Worm (Caenorhabditis elegans) whole organism, L3 larva: ENCODE data around the gene slc-36.1.

ENCODE experiments used
- ZK546.5 ChIP-seq: sonication (generic microtip); optimal IDR thresholded peaks from 2 replicates; lab custom pipeline; 2017; ENCODE audit warnings: missing biosample characterization, missing genetic modification characterization
- elt-2 ChIP-seq: sonication (generic microtip); optimal IDR thresholded peaks from 2 replicates; lab custom pipeline; 2016; ENCODE audit warnings: missing genetic modification reagents, mild to moderate bottlenecking, missing genetic modification characterization, missing compliant biosample characterization
- lin-39 ChIP-seq: fragments of 150-350 bp; optimal IDR thresholded peaks from 2 replicates; lab custom pipeline; 2018; ENCODE audit warnings: missing biosample characterization, missing genetic modification reagents, missing genetic modification characterization
- mdl-1 ChIP-seq: fragments of 150-350 bp; optimal IDR thresholded peaks from 2 replicates; lab custom pipeline; 2014; ENCODE audit warnings: missing biosample characterization, missing genetic modification characterization
- nhr-12 ChIP-seq: fragments of 150-350 bp; optimal IDR thresholded peaks from 2 replicates; lab custom pipeline; 2014; ENCODE audit warnings: missing biosample characterization, missing genetic modification characterization
- nhr-23 ChIP-seq: fragments of 150-350 bp; optimal IDR thresholded peaks from 2 replicates; lab custom pipeline; 2014; ENCODE audit warnings: missing biosample characterization, missing genetic modification reagents, missing genetic modification characterization
- nhr-76 ChIP-seq: fragments of 150-350 bp; sonication (generic microtip); optimal IDR thresholded peaks from 5 replicates; lab custom pipeline; 2014; ENCODE audit warnings: missing biosample characterization, missing genetic modification characterization
- pqm-1 ChIP-seq: fragments of 150-350 bp; optimal IDR thresholded peaks from 2 replicates; lab custom pipeline; 2017; ENCODE audit warnings: missing biosample characterization, missing genetic modification characterization, inconsistent platforms
- snpc-4 ChIP-seq: fragments of 150-350 bp; optimal IDR thresholded peaks from 2 replicates; lab custom pipeline; 2014; ENCODE audit warnings: missing biosample characterization, missing genetic modification characterization

DNA sequence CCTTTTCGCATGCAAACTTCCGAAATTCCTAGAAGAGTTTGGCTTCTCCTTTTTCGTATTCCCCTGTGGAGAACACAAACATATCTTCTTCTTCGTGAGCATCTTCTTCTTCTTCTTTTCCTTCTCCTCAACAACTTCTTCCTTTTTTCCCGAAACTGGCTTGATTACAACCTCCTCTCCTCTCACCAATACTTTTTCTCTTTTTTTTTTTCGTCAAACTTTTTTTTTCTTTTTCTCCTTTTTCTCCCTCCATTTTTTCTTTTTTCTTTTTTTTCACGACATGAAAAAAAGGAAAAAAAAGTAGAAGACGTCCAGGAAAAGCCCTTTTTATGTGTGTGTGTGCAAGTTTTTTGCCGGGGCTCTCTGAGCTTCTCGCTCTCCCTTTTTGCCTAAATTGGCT, 36.4 kb upstream of the slc-36.1 start:
- TF ChIP-seq lin-39: peak; percentile 23
- no peak for TF ChIP-seq nhr-12 (tag; lab: Kevin White, UChicago)
- no peak for TF ChIP-seq elt-2 (tag; lab: Kevin White, UChicago)
- TF ChIP-seq nhr-76 (tag; lab: Kevin White, UChicago): no peak
- no peak for TF ChIP-seq nhr-23 (tag; lab: Kevin White, UChicago)
- TF ChIP-seq ZK546.5 (tag; lab: Kevin White, UChicago): no peak
- no peak for TF ChIP-seq pqm-1 (tag; lab: Kevin White, UChicago)
- no peak for TF ChIP-seq mdl-1
- TF ChIP-seq snpc-4 (tag; lab: Kevin White, UChicago): no peak
